Worm (Caenorhabditis elegans) whole organism, mixed stage, embryonic: Measurements from ENCODE around the gene arf-6.

Experiments used
- M03D4.4 ChIP-seq: sonication (generic microtip); optimal IDR thresholded peaks from 2 replicates; lab custom pipeline; 2017; ENCODE audit warnings: mild to moderate bottlenecking, missing genetic modification characterization, missing compliant biosample characterization
- bed-3 ChIP-seq: fragments of 200-800 bp; sonication (Bioruptor generic); optimal IDR thresholded peaks from 3 replicates; lab custom pipeline; 2018; ENCODE audit warnings: mild to moderate bottlenecking, missing genetic modification characterization, moderate library complexity, missing compliant biosample characterization
- blmp-1 ChIP-seq: fragments of 150-350 bp; optimal IDR thresholded peaks from 2 replicates; lab custom pipeline; 2014; ENCODE audit warnings: missing biosample characterization, missing genetic modification characterization
- ceh-39 ChIP-seq: fragments of 150-350 bp; optimal IDR thresholded peaks from 2 replicates; lab custom pipeline; 2014; ENCODE audit warnings: missing biosample characterization, missing genetic modification characterization
- ceh-43 ChIP-seq: fragments of 200-800 bp; sonication (Bioruptor generic); optimal IDR thresholded peaks from 2 replicates; lab custom pipeline; 2018; ENCODE audit warnings: mild to moderate bottlenecking, missing genetic modification characterization, moderate library complexity, missing compliant biosample characterization
- ceh-83 ChIP-seq: fragments of 200-800 bp; sonication (Bioruptor generic); optimal IDR thresholded peaks from 2 replicates; lab custom pipeline; 2018; ENCODE audit warnings: mild to moderate bottlenecking, missing genetic modification characterization, missing compliant biosample characterization
- ces-1 ChIP-seq: fragments of 150-350 bp; optimal IDR thresholded peaks from 2 replicates; lab custom pipeline; 2014; ENCODE audit warnings: missing biosample characterization, missing genetic modification reagents, missing genetic modification characterization
- cnd-1 ChIP-seq: fragments of 200-800 bp; sonication (Bioruptor generic); optimal IDR thresholded peaks from 2 replicates; lab custom pipeline; 2018; ENCODE audit warnings: mild to moderate bottlenecking, missing genetic modification characterization, missing compliant biosample characterization
- elt-1 ChIP-seq: sonication (generic microtip); optimal IDR thresholded peaks from 2 replicates; lab custom pipeline; 2017; ENCODE audit warnings: missing genetic modification characterization, mild to moderate bottlenecking, missing compliant biosample characterization, antibody characterized with exemption, moderate library complexity, borderline replicate concordance; ENCODE audit not compliant: insufficient read depth
- elt-3 ChIP-seq: fragments of 150-350 bp; optimal IDR thresholded peaks from 2 replicates; lab custom pipeline; 2014; ENCODE audit warnings: missing biosample characterization, missing genetic modification characterization
- flh-1 ChIP-seq: fragments of 200-800 bp; sonication (Bioruptor generic); optimal IDR thresholded peaks from 2 replicates; lab custom pipeline; 2018; ENCODE audit warnings: mild to moderate bottlenecking, missing genetic modification characterization, moderate library complexity, missing compliant biosample characterization
- ham-2 ChIP-seq: fragments of 200-800 bp; sonication (Bioruptor generic); optimal IDR thresholded peaks from 2 replicates; lab custom pipeline; 2018; ENCODE audit warnings: mild to moderate bottlenecking, missing genetic modification characterization, missing compliant biosample characterization
- hlh-1 ChIP-seq: fragments of 150-350 bp; optimal IDR thresholded peaks from 2 replicates; lab custom pipeline; 2014; ENCODE audit warnings: missing biosample characterization, missing genetic modification reagents, missing genetic modification characterization
- lin-32 ChIP-seq: fragments of 200-800 bp; sonication (Bioruptor generic); optimal IDR thresholded peaks from 2 replicates; lab custom pipeline; 2018; ENCODE audit warnings: mild to moderate bottlenecking, missing genetic modification characterization, missing compliant biosample characterization
- lsy-2 ChIP-seq: fragments of 150-350 bp; optimal IDR thresholded peaks from 2 replicates; lab custom pipeline; 2014; ENCODE audit warnings: missing biosample characterization, missing genetic modification characterization
- mab-5 ChIP-seq: fragments of 150-350 bp; optimal IDR thresholded peaks from 2 replicates; lab custom pipeline; 2014; ENCODE audit warnings: missing biosample characterization, missing genetic modification characterization
- mep-1 ChIP-seq: fragments of 150-350 bp; optimal IDR thresholded peaks from 2 replicates; lab custom pipeline; 2017; ENCODE audit warnings: missing biosample characterization, missing genetic modification reagents, missing genetic modification characterization, inconsistent platforms
- mls-2 ChIP-seq: sonication (generic microtip); optimal IDR thresholded peaks from 2 replicates; lab custom pipeline; 2016; ENCODE audit warnings: mild to moderate bottlenecking, missing genetic modification characterization, moderate library complexity, missing compliant biosample characterization
- nhr-12 ChIP-seq: fragments of 150-350 bp; optimal IDR thresholded peaks from 2 replicates; lab custom pipeline; 2014; ENCODE audit warnings: missing biosample characterization, missing genetic modification characterization
- nhr-2 ChIP-seq: fragments of 150-350 bp; optimal IDR thresholded peaks from 2 replicates; lab custom pipeline; 2014; ENCODE audit warnings: missing biosample characterization, missing genetic modification characterization
- nhr-237 ChIP-seq: fragments of 150-350 bp; optimal IDR thresholded peaks from 2 replicates; lab custom pipeline; 2014; ENCODE audit warnings: missing biosample characterization, missing genetic modification characterization
- nhr-28 ChIP-seq: fragments of 150-350 bp; optimal IDR thresholded peaks from 2 replicates; lab custom pipeline; 2014; ENCODE audit warnings: missing biosample characterization, missing genetic modification characterization
- nhr-76 ChIP-seq: sonication (generic microtip); optimal IDR thresholded peaks from 2 replicates; lab custom pipeline; 2017; ENCODE audit warnings: missing biosample characterization, missing genetic modification characterization
- sem-2 ChIP-seq: fragments of 200-800 bp; sonication (Bioruptor generic); optimal IDR thresholded peaks from 2 replicates; lab custom pipeline; 2018; ENCODE audit warnings: mild to moderate bottlenecking, missing genetic modification characterization, missing compliant biosample characterization
- snpc-4 ChIP-seq: fragments of 150-350 bp; optimal IDR thresholded peaks from 2 replicates; lab custom pipeline; 2014; ENCODE audit warnings: missing biosample characterization, missing genetic modification characterization
- sptf-1 ChIP-seq: sonication (generic microtip); optimal IDR thresholded peaks from 2 replicates; lab custom pipeline; 2017; ENCODE audit warnings: mild to moderate bottlenecking, missing genetic modification characterization, moderate library complexity, missing compliant biosample characterization
- tbx-8 ChIP-seq: fragments of 200-800 bp; sonication (Bioruptor generic); optimal IDR thresholded peaks from 2 replicates; lab custom pipeline; 2018; ENCODE audit warnings: mild to moderate bottlenecking, missing genetic modification characterization, moderate library complexity, missing compliant biosample characterization
- unc-120 ChIP-seq: sonication (generic microtip); optimal IDR thresholded peaks from 2 replicates; lab custom pipeline; 2017; ENCODE audit warnings: missing genetic modification characterization, missing compliant biosample characterization; ENCODE audit not compliant: poor library complexity, severe bottlenecking
- unc-39 ChIP-seq: fragments of 150-350 bp; optimal IDR thresholded peaks from 2 replicates; lab custom pipeline; 2014; ENCODE audit warnings: missing biosample characterization, missing genetic modification characterization
- unc-62 ChIP-seq: fragments of 150-350 bp; optimal IDR thresholded peaks from 2 replicates; lab custom pipeline; 2014; ENCODE audit warnings: missing biosample characterization, missing genetic modification reagents, missing genetic modification characterization
- zip-8 ChIP-seq: fragments of 150-350 bp; optimal IDR thresholded peaks from 2 replicates; lab custom pipeline; 2014; ENCODE audit warnings: missing biosample characterization, missing genetic modification characterization
- ztf-11 ChIP-seq: fragments of 150-350 bp; optimal IDR thresholded peaks from 2 replicates; lab custom pipeline; 2014; ENCODE audit warnings: missing biosample characterization, missing genetic modification characterization

arf-6 gene

DNA sequence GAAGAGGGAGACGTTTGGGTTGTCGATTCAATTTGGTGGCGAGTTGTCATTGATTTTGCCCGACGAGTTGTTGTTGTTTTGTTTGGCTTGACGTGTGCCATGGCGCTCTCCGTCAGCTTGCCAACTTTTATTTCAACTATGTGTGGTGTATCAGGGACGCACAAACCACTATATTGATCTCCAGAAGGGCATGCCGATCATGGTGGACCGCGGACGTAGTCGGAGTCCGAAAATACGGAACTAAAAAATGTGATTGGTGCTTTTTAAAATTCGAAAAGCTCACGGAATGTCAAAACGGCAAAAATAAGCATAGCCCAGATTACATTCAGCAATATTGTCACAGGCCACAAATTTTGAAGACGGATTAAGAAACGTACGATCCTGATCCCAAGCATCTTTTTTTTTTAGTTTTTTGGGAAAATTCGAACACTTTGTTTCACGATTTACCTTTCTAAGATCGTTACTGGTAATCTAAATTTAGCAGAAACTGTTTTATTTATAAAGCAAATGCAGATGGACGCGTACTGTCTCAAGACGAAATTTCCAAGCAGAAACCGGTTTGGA, 27.6 kb upstream of the arf-6 start, which contains the start of the genes Y116A8C.470 and Y116A8C.463:
TSS of gene Y116A8C.470 (minus strand) at position 101 of the 564 bp plus-strand sequence.
TSS of gene Y116A8C.463 (plus strand) at position 514 of the 564 bp plus-strand sequence.
- TF ChIP-seq flh-1 (GFP tag; lab: Kevin White, UChicago) = no peak
- no peak for TF ChIP-seq lin-32 (GFP tag; lab: Kevin White, UChicago)
- no peak for TF ChIP-seq nhr-76 (tag; lab: Kevin White, UChicago)
- no peak for TF ChIP-seq elt-1
- no peak for TF ChIP-seq elt-3 (tag; lab: Kevin White, UChicago)
- no peak for TF ChIP-seq M03D4.4 (tag; lab: Kevin White, UChicago)
- TF ChIP-seq snpc-4 (tag; lab: Kevin White, UChicago) = no peak
- TF ChIP-seq ces-1 = no peak

DNA sequence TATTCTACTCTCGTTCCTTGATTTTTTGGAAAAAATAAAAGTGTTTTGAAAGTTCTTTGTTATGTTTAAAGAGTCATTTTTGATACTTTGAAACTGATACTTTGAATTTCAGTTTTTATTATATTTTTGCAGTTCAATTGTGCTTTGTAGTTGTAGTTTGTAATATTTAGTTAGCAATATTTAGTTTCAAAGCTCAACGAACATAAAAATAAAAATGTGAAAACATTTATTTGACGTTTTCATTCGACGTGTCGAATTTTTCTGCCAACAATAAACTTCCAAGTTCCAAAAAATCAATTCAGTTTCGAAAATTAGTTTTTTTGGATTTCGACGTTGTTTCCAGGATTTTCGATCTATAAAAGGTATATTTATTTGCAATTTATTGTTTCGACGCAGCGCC, 26.9 kb upstream of the arf-6 start, which contains the start of gene nep-23:
TSS of gene nep-23 (plus strand) at position 301 of the 400 bp plus-strand sequence.
- TF ChIP-seq ceh-83 (no peak), lsy-2 (tag; lab: Kevin White, UChicago) (no peak), ztf-11 (no peak), tbx-8 (GFP tag; lab: Kevin White, UChicago) (no peak), M03D4.4 (tag; lab: Kevin White, UChicago) (no peak), snpc-4 (tag; lab: Kevin White, UChicago) (no peak), sem-2 (GFP tag; lab: Kevin White, UChicago) (no peak), elt-1 (no peak)

DNA sequence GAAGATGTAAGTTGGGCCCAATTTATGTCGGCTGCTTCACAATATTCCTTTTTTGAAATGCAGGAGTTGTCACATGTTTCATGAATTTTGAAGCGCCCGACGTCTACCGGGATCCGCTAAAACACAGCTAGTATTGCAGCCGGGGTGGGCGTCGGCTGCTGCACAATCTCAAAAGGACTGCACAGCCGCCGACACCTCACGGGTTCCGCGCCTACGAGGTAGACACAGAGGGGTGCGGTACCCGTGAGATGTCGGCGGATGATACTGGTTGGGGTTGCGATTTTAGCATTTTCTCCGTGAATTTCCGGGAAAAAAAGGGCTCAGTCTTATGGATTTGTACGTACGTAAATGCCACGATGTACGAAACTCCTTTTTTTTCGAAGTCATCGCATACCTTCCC, 24.9 kb upstream of the arf-6 start:
- TF ChIP-seq ztf-11 (no peak), unc-120 (tag; lab: Kevin White, UChicago) (no peak), mls-2 (tag; lab: Kevin White, UChicago) (no peak), flh-1 (GFP tag; lab: Kevin White, UChicago) (no peak), ceh-39 (tag; lab: Kevin White, UChicago) (no peak), zip-8 (no peak), tbx-8 (GFP tag; lab: Kevin White, UChicago) (no peak), sem-2 (GFP tag; lab: Kevin White, UChicago) (no peak), nhr-2 (tag; lab: Kevin White, UChicago) (no peak), mab-5 (tag; lab: Kevin White, UChicago) (no peak), sptf-1 (no peak), cnd-1 (tag; lab: Kevin White, UChicago) (no peak), mep-1 (no peak)

DNA sequence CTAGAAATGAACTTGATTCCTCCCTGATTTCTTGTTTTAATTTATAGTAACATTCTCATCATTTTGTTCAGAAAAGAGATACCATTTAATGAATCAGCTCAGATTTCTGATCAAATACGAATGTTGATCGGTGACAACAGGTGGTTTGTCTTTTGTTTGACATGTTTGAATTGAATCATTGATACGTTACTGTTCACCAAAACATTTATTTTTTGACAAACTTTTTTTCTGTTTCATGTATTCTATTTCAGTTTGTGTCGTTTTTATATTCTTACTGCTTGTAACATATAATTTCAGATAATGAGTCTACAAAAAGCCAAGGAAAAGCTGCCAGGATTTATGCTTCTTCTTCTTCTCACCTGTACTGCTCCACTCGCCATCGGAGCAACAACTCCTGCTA, 22.8 kb upstream of the arf-6 start, which contains the start of gene nep-24:
TSS of gene nep-24 (plus strand) at position 301 of the 400 bp plus-strand sequence.
- no peak for TF ChIP-seq cnd-1 (tag; lab: Kevin White, UChicago)
- no peak for TF ChIP-seq ztf-11
- no peak for TF ChIP-seq ham-2 (GFP tag; lab: Kevin White, UChicago)
- no peak for TF ChIP-seq sem-2 (GFP tag; lab: Kevin White, UChicago)
- TF ChIP-seq blmp-1 (tag; lab: Kevin White, UChicago) = no peak
- TF ChIP-seq unc-39 = no peak
- no peak for TF ChIP-seq unc-120 (tag; lab: Kevin White, UChicago)
- no peak for TF ChIP-seq tbx-8 (GFP tag; lab: Kevin White, UChicago)
- no peak for TF ChIP-seq M03D4.4 (tag; lab: Kevin White, UChicago)
- TF ChIP-seq mab-5 (tag; lab: Kevin White, UChicago) = no peak
- no peak for TF ChIP-seq hlh-1 (tag; lab: Kevin White, UChicago)
- TF ChIP-seq sptf-1 = no peak
- no peak for TF ChIP-seq mls-2 (tag; lab: Kevin White, UChicago)
- TF ChIP-seq, all 35 proteins: peak for 0

DNA sequence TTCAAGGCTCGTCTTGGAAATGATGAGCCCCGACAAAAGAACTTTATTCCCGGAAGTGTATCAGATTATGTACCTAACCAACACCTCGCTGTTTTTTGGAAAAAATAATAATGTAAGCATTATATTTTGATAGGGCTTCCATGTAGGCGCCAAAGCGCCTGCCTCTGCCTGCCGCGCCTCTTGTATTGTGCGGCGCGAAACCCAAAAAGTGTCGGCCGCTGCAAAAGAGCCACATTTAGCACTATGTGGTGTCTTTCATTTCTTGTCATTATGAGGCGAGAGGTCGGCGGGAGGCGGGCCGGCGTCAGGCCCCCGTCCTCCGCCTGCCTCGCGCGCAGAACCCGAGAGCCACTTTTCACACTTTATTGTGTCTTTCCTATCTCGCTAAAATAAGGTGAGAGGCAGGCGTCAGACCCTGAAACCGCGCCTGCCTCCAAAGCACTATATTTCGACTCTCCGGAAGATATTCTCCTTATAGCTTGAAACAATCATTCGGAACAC, 21.5 kb upstream of the arf-6 start:
- no peak for TF ChIP-seq mep-1
- TF ChIP-seq nhr-76 (tag; lab: Kevin White, UChicago) = no peak
- no peak for TF ChIP-seq nhr-12 (tag; lab: Kevin White, UChicago)
- TF ChIP-seq bed-3 (GFP tag; lab: Kevin White, UChicago) = no peak
- no peak for TF ChIP-seq mls-2 (tag; lab: Kevin White, UChicago)
- TF ChIP-seq snpc-4 (tag; lab: Kevin White, UChicago) = no peak
- TF ChIP-seq unc-62 (GFP tag; lab: Kevin White, UChicago) = no peak
- TF ChIP-seq elt-1 = no peak
- no peak for TF ChIP-seq nhr-237 (tag; lab: Kevin White, UChicago)
- TF ChIP-seq M03D4.4 (tag; lab: Kevin White, UChicago) = no peak
- no peak for TF ChIP-seq nhr-28 (tag; lab: Kevin White, UChicago)
- no peak for TF ChIP-seq ceh-43 (GFP tag; lab: Kevin White, UChicago)
- no peak for TF ChIP-seq ztf-11
- no peak for TF ChIP-seq lsy-2 (tag; lab: Kevin White, UChicago)
